Fruit fly (Drosophila melanogaster) whole organism, embryonic: ENCODE data around the gene CG9757.

Source experiments
- Aef1 ChIP-seq: fragments of 200-800 bp; sonication (Bioruptor generic); IDR thresholded peaks from 3 replicates; pipeline ENCODE4 v1.3.6; 2022; ENCODE audit warnings: missing biosample characterization, missing genetic modification characterization
- BtbVII ChIP-seq: fragments of 200-800 bp; sonication (Bioruptor generic); optimal IDR thresholded peaks from 3 replicates; lab custom pipeline; 2017; ENCODE audit warnings: missing biosample characterization, mild to moderate bottlenecking, missing genetic modification characterization
- CG10209 ChIP-seq: fragments of 200-800 bp; sonication (Bioruptor generic); optimal IDR thresholded peaks from 3 replicates; lab custom pipeline; 2017; ENCODE audit warnings: missing biosample characterization, mild to moderate bottlenecking, missing genetic modification characterization, missing genetic modification reagents
- CG10654 ChIP-seq: fragments of 200-800 bp; sonication (Bioruptor generic); optimal IDR thresholded peaks from 2 replicates; lab custom pipeline; 2016; ENCODE audit warnings: missing biosample characterization, missing genetic modification characterization
- CG11247 ChIP-seq: fragments of 200-800 bp; sonication (Bioruptor generic); IDR thresholded peaks from 2 replicates; pipeline ENCODE4 v1.3.6; 2022; ENCODE audit warnings: missing biosample characterization, missing genetic modification characterization
- CG11560 ChIP-seq: fragments of 200-800 bp; sonication (Bioruptor generic); IDR thresholded peaks from 3 replicates; pipeline ENCODE4 v1.3.6; 2022; ENCODE audit warnings: missing biosample characterization, missing genetic modification characterization
- CG13424 ChIP-seq: fragments of 200-800 bp; sonication (Bioruptor generic); optimal IDR thresholded peaks from 2 replicates; lab custom pipeline; 2019; ENCODE audit warnings: missing biosample characterization, mild to moderate bottlenecking, missing genetic modification characterization, moderate library complexity
- CG15479 ChIP-seq: fragments of 200-800 bp; sonication (Bioruptor generic); optimal IDR thresholded peaks from 3 replicates; lab custom pipeline; 2019; ENCODE audit warnings: missing biosample characterization, mild to moderate bottlenecking, missing genetic modification characterization, moderate library complexity
- CG16779 ChIP-seq: fragments of 200-800 bp; sonication (Bioruptor generic); IDR thresholded peaks from 2 replicates; pipeline ENCODE4 v1.3.6; 2022; ENCODE audit warnings: missing biosample characterization, missing genetic modification characterization
- CG17612 ChIP-seq: fragments of 200-800 bp; sonication (Bioruptor generic); IDR thresholded peaks from 2 replicates; pipeline ENCODE4 v1.3.6; 2022; ENCODE audit warnings: missing biosample characterization, missing genetic modification characterization
- CG17802 ChIP-seq: fragments of 200-800 bp; sonication (Bioruptor generic); optimal IDR thresholded peaks from 2 replicates; lab custom pipeline; 2018; ENCODE audit warnings: missing biosample characterization, mild to moderate bottlenecking, missing genetic modification characterization, moderate library complexity
- CG18476 ChIP-seq: fragments of 200-800 bp; sonication (Bioruptor generic); optimal IDR thresholded peaks from 2 replicates; lab custom pipeline; 2016; ENCODE audit warnings: missing biosample characterization, mild to moderate bottlenecking, missing genetic modification characterization
- CG3065 ChIP-seq: fragments of 200-800 bp; sonication (Bioruptor generic); optimal IDR thresholded peaks from 2 replicates; lab custom pipeline; 2016; ENCODE audit warnings: missing biosample characterization, missing genetic modification characterization
- CG34422 ChIP-seq: fragments of 200-800 bp; sonication (Bioruptor generic); IDR thresholded peaks from 3 replicates; pipeline ENCODE4 v1.3.6; 2022; ENCODE audit warnings: missing biosample characterization, missing genetic modification characterization
- CG4617 ChIP-seq: fragments of 200-800 bp; sonication (Bioruptor generic); optimal IDR thresholded peaks from 3 replicates; lab custom pipeline; 2016; ENCODE audit warnings: missing biosample characterization, missing genetic modification characterization, borderline replicate concordance
- CG4854 ChIP-seq: fragments of 200-800 bp; sonication (Bioruptor generic); optimal IDR thresholded peaks from 2 replicates; lab custom pipeline; 2016; ENCODE audit warnings: missing biosample characterization, missing genetic modification characterization, inconsistent platforms
- CG6689 ChIP-seq: fragments of 200-800 bp; sonication (Bioruptor generic); IDR thresholded peaks from 2 replicates; pipeline ENCODE4 v1.3.6; 2022; ENCODE audit warnings: missing biosample characterization, missing genetic modification characterization
- CG9609 ChIP-seq: fragments of 200-800 bp; sonication (Bioruptor generic); optimal IDR thresholded peaks from 3 replicates; lab custom pipeline; 2016; ENCODE audit warnings: missing biosample characterization, missing genetic modification characterization
- Dll ChIP-seq: fragments of 200-800 bp; sonication (Bioruptor generic); IDR thresholded peaks from 4 replicates; pipeline ENCODE4 v1.3.6; 2022; ENCODE audit warnings: missing biosample characterization, missing genetic modification characterization; ENCODE audit not compliant: partially characterized antibody
- Elba2 ChIP-seq: fragments of 200-800 bp; sonication (Bioruptor generic); optimal IDR thresholded peaks from 3 replicates; lab custom pipeline; 2016; ENCODE audit warnings: missing biosample characterization, missing genetic modification characterization
- Fer1 ChIP-seq: fragments of 200-800 bp; sonication (Bioruptor generic); optimal IDR thresholded peaks from 2 replicates; lab custom pipeline; 2017; ENCODE audit warnings: missing biosample characterization, mild to moderate bottlenecking, missing genetic modification characterization
- MESR4 ChIP-seq: fragments of 200-800 bp; sonication (Bioruptor generic); optimal IDR thresholded peaks from 2 replicates; lab custom pipeline; 2018; ENCODE audit warnings: missing biosample characterization, mild to moderate bottlenecking, missing genetic modification characterization, moderate library complexity
- Med ChIP-seq: fragments of 200-800 bp; sonication (Bioruptor generic); peaks from one replicate; lab custom pipeline; 2016; ENCODE audit warnings: missing biosample characterization, missing genetic modification characterization, mild to moderate bottlenecking, inconsistent platforms, moderate library complexity
- Neu2 ChIP-seq: fragments of 200-800 bp; sonication (Bioruptor generic); optimal IDR thresholded peaks from 3 replicates; lab custom pipeline; 2016; ENCODE audit warnings: missing biosample characterization, missing genetic modification characterization, borderline replicate concordance
- Sin3A ChIP-seq: fragments of >200 bp; optimal IDR thresholded peaks from 2 replicates; lab custom pipeline; 2018
- Sox102F ChIP-seq: fragments of 200-800 bp; sonication (Bioruptor generic); optimal IDR thresholded peaks from 2 replicates; lab custom pipeline; 2018; ENCODE audit warnings: missing biosample characterization, mild to moderate bottlenecking, missing genetic modification characterization, moderate library complexity
- Trl ChIP-seq, 3 experiments: fragments of >200 bp in 2 of 3; fragments of 200-800 bp in 1 of 3; sonication (Bioruptor generic) in 1 of 3; optimal IDR thresholded peaks; 2 replicates in 1 of 3; 3 replicates in 2 of 3; lab custom pipeline; 2016 to 2017; ENCODE audit warnings: missing biosample characterization in 1 of 3, missing genetic modification characterization in 1 of 3
- Xbp1 ChIP-seq: fragments of 200-800 bp; sonication (Bioruptor generic); optimal IDR thresholded peaks from 3 replicates; lab custom pipeline; 2016; ENCODE audit warnings: missing biosample characterization, mild to moderate bottlenecking, missing genetic modification characterization
- YL-1 ChIP-seq: fragments of 200-800 bp; sonication (Bioruptor generic); optimal IDR thresholded peaks from 3 replicates; lab custom pipeline; 2017; ENCODE audit warnings: missing biosample characterization, mild to moderate bottlenecking, missing genetic modification characterization
- bbx ChIP-seq: fragments of 200-800 bp; sonication (Bioruptor generic); IDR thresholded peaks from 2 replicates; pipeline ENCODE4 v1.3.6; 2022; ENCODE audit warnings: missing biosample characterization, missing genetic modification characterization; ENCODE audit not compliant: partially characterized antibody
- bigmax ChIP-seq: fragments of 200-800 bp; sonication (Bioruptor generic); optimal IDR thresholded peaks from 2 replicates; lab custom pipeline; 2018; ENCODE audit warnings: missing biosample characterization, mild to moderate bottlenecking, missing genetic modification characterization
- cg ChIP-seq: fragments of 200-800 bp; sonication (Bioruptor generic); optimal IDR thresholded peaks from 3 replicates; lab custom pipeline; 2019; ENCODE audit warnings: missing biosample characterization, mild to moderate bottlenecking, missing genetic modification characterization, moderate library complexity
- chinmo ChIP-seq: fragments of 200-800 bp; sonication (Bioruptor generic); IDR thresholded peaks from 4 replicates; pipeline ENCODE4 v1.3.6; 2022; ENCODE audit warnings: missing biosample characterization, missing genetic modification characterization; ENCODE audit not compliant: partially characterized antibody
- crol ChIP-seq: fragments of 200-800 bp; sonication (Bioruptor generic); IDR thresholded peaks from 2 replicates; pipeline ENCODE4 v1.3.6; 2022; ENCODE audit warnings: missing biosample characterization, missing genetic modification characterization
- dm ChIP-seq: fragments of 200-800 bp; sonication (Bioruptor generic); optimal IDR thresholded peaks from 3 replicates; lab custom pipeline; 2016; ENCODE audit warnings: missing biosample characterization, missing genetic modification characterization
- dpn ChIP-seq, 2 experiments: fragments of 200-800 bp; sonication (Bioruptor generic); optimal IDR thresholded peaks; 3 replicates each; lab custom pipeline; 2016; ENCODE audit warnings: missing biosample characterization in 2 of 2, missing genetic modification characterization in 2 of 2
- ftz-f1 ChIP-seq: fragments of 200-800 bp; sonication (Bioruptor generic); optimal IDR thresholded peaks from 2 replicates; lab custom pipeline; 2016; ENCODE audit warnings: missing biosample characterization, missing genetic modification characterization
- gsb-n ChIP-seq: fragments of 200-800 bp; sonication (Bioruptor generic); optimal IDR thresholded peaks from 3 replicates; lab custom pipeline; 2018; ENCODE audit warnings: missing biosample characterization, mild to moderate bottlenecking, missing genetic modification characterization
- nom ChIP-seq: fragments of 200-800 bp; sonication (Bioruptor generic); optimal IDR thresholded peaks from 2 replicates; lab custom pipeline; 2017; ENCODE audit warnings: missing biosample characterization, missing genetic modification characterization, mild to moderate bottlenecking, moderate library complexity, missing genetic modification reagents
- p53 ChIP-seq: fragments of 200-800 bp; sonication (Bioruptor generic); optimal IDR thresholded peaks from 2 replicates; lab custom pipeline; 2016; ENCODE audit warnings: missing biosample characterization, missing genetic modification characterization
- psq ChIP-seq: fragments of 200-800 bp; sonication (Bioruptor generic); optimal IDR thresholded peaks from 2 replicates; lab custom pipeline; 2017; ENCODE audit warnings: missing biosample characterization, missing genetic modification characterization
- pzg ChIP-seq: fragments of 200-800 bp; sonication (Bioruptor generic); optimal IDR thresholded peaks from 3 replicates; lab custom pipeline; 2018; ENCODE audit warnings: missing biosample characterization, mild to moderate bottlenecking, missing genetic modification characterization, moderate library complexity
- sens-2 ChIP-seq: fragments of 200-800 bp; sonication (Bioruptor generic); IDR thresholded peaks from 2 replicates; pipeline ENCODE4 v1.3.6; 2022; ENCODE audit warnings: missing biosample characterization, missing genetic modification characterization
- slp2 ChIP-seq: fragments of 200-800 bp; sonication (Bioruptor generic); optimal IDR thresholded peaks from 2 replicates; lab custom pipeline; 2016; ENCODE audit warnings: missing biosample characterization, missing genetic modification characterization
- sqz ChIP-seq: fragments of 200-800 bp; sonication (Bioruptor generic); optimal IDR thresholded peaks from 3 replicates; lab custom pipeline; 2018; ENCODE audit warnings: missing biosample characterization, mild to moderate bottlenecking, missing genetic modification characterization
- tna ChIP-seq: fragments of 200-800 bp; sonication (Bioruptor generic); IDR thresholded peaks from 2 replicates; pipeline ENCODE4 v1.3.6; 2022; ENCODE audit warnings: missing biosample characterization, missing genetic modification characterization; ENCODE audit not compliant: partially characterized antibody

The CG9757 gene

DNA sequence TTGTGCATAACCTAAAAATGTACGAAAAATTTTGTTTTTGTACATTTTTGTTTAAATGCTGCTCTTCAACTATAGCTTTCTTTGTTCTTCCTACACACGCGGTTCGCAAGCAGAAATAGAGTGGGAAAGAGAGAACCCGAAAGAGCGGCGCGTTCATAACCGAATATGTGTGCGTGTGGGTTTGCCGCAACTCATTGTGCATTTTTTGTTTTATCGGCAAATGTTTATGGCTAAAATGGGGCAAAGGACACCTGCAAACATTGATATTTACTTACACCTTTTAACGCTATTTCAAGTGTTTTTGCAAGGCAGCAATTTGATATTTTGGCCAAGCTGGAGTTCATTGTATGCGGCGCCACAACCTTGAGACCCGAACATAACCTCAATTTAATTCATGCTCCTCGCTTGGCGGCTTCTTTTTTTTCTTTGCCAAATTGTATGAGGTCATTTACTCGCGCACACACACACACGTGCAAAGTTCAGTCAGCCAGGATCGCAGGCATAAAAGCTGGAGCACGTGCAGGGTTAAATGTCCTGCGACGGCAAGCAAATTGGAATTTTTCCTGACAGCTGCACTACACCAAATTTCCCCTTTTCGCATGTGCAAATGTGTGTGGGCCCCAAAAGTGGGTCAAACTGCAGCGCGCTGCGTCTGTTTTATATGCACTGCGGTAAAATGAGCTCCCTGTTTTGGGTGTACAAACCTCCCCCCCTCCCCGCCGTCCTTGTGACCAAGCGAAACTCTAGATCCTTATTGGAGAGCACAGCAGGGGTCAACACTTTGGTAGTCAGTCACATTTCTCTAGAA lies 35.7 kb upstream of the CG9757 start (continued):
- TF ChIP-seq bbx (no peak), CG13424 (tag; lab: Kevin White, UChicago) (no peak), CG3065 (no peak), CG34422 (GFP tag; lab: Robert Waterston, UW) (peak; percentile 62; the same call in 2 of the 3 replicates), sqz (GFP tag; lab: Kevin White, UChicago) (peak; percentile 8), YL-1 (GFP tag; lab: Kevin White, UChicago) (peak; percentile 32), Trl (optimal IDR thresholded peaks at IDR 0.05; lab: Kevin White, UChicago) (peak; percentile 46 to 71), Trl (GFP tag; optimal IDR thresholded peaks at IDR 0.05; lab: Kevin White, UChicago) (no peak), CG16779 (GFP tag; lab: Robert Waterston, UW) (no peak), gsb-n (tag; lab: Kevin White, UChicago) (no peak), chinmo (peak; percentile 73; the same call in 1 of the 4 replicates), ftz-f1 (peak; percentile 90), Aef1 (GFP tag; lab: Robert Waterston, UW) (0 out of 3 replicates have a peak, but pooled peaks have one; percentile 10), CG4854 (GFP tag; lab: Kevin White, UChicago) (no peak), CG11247 (GFP tag; lab: Robert Waterston, UW) (no peak), Neu2 (peak; percentile 26), CG18476 (GFP tag; lab: Kevin White, UChicago) (no peak), CG15479 (GFP tag; lab: Kevin White, UChicago) (peak; percentile 24), sens-2 (no peak), tna (GFP tag; lab: Robert Waterston, UW) (no peak), CG11560 (no peak), Elba2 (peak; percentile 45), Sin3A (lab: Kevin White, UChicago) (peak; percentile 14), psq (GFP tag; lab: Kevin White, UChicago) (peak; percentile 77), Med (GFP tag; lab: Kevin White, UChicago) (peak; percentile 39), Dll (GFP tag; lab: Robert Waterston, UW) (0 out of 4 replicates have a peak, but pooled peaks have one; percentile 44), CG10654 (no peak)
- TF ChIP-seq, all 482 proteins: peak for 25

DNA sequence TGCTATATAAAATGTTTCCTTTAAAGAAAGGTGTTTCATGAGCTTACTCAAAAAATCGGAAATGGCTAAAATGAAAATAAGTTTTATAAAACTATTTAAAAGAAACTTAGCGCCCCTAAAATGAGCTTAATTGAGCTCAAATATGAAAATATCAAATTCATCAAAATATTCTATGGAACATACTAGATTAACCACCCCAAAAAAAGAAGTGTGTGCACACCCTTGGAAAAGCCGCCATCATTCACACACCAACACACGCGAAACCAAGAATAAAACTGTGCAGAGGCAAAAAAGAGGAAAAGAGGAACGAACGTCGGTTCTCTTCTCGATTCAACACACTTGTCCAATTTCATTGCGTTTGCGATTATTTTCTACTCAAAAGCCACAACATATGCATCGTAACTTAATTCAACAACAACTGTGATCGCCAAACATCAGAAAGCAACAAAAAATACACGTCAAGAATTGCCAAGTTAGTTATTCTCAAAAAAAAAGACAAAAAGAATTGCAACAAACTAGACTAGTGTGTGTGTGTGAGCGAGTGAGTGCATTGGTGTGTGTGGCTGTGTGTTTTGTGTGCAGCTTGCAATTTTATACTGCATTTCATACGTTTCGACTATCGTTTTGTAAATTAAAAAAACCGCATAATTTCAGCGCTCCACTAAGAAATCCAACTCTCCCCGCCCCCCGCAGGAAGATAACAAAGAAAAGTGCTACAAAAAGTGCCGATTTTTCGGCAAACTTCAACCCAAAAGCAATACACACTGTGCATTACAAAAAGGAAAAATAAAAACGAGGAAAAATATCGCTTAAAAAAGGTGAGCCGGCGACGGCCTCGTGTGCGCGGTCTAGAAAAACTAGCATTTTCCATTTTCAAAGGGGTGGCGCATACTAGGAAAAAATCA lies 34.7 kb upstream of the CG9757 start, which contains the start of gene rin:
rin (plus strand) TSS at position 276 of the 905 bp plus-strand sequence.
- TF ChIP-seq CG17802 (tag; lab: Kevin White, UChicago): peak; percentile 94
- TF ChIP-seq nom (GFP tag; lab: Kevin White, UChicago): peak; percentile 80
- peak; percentile 2 for TF ChIP-seq dm (GFP tag; lab: Kevin White, UChicago)
- no peak for TF ChIP-seq BtbVII
- TF ChIP-seq CG4617 (GFP tag; lab: Kevin White, UChicago): peak; percentile 8
- peak; percentile 28 for TF ChIP-seq Med (GFP tag; lab: Kevin White, UChicago)
- TF ChIP-seq slp2 (GFP tag; lab: Kevin White, UChicago): peak; percentile 5
- TF ChIP-seq MESR4: peak; percentile 49
- TF ChIP-seq pzg (GFP tag; lab: Kevin White, UChicago): peak; percentile 39
- peak; percentile 15 for TF ChIP-seq Fer1
- no peak for TF ChIP-seq Sox102F
- no peak for TF ChIP-seq CG10209 (GFP tag; lab: Kevin White, UChicago)
- TF ChIP-seq bigmax: peak; percentile 45
- no peak for TF ChIP-seq Xbp1 (GFP tag; lab: Kevin White, UChicago)
- TF ChIP-seq p53 (GFP tag; lab: Kevin White, UChicago): no peak
- peak; percentile 38; the same call in 1 of the 2 replicates for TF ChIP-seq crol (GFP tag; lab: Robert Waterston, UW)
- TF ChIP-seq CG9609 (GFP tag; lab: Kevin White, UChicago): no peak
- peak; percentile 42 for TF ChIP-seq CG15479 (GFP tag; lab: Kevin White, UChicago)
- no peak for TF ChIP-seq CG17612 (GFP tag; lab: Robert Waterston, UW)
- 0 out of 4 replicates have a peak, but pooled peaks have one; percentile 72 for TF ChIP-seq chinmo
- peak; percentile 84 for TF ChIP-seq CG6689
- TF ChIP-seq cg (GFP tag; lab: Kevin White, UChicago): peak; percentile 92
- TF ChIP-seq dpn (GFP tag; optimal IDR thresholded peaks at IDR 0.05; lab: Kevin White, UChicago): no peak
